Worm (Caenorhabditis elegans) whole organism, early embryonic: ENCODE data around the gene rop-1.

Experiments used
- ama-1 ChIP-seq: fragments of 150-350 bp; optimal IDR thresholded peaks from 2 replicates; lab custom pipeline; 2014
- ceh-13 ChIP-seq: fragments of 200-800 bp; sonication (Bioruptor generic); optimal IDR thresholded peaks from 2 replicates; lab custom pipeline; 2018; ENCODE audit warnings: mild to moderate bottlenecking, missing genetic modification characterization, missing compliant biosample characterization
- ceh-36 ChIP-seq: sonication (generic microtip); optimal IDR thresholded peaks from 2 replicates; lab custom pipeline; 2016; ENCODE audit warnings: missing genetic modification characterization, inconsistent platforms, missing compliant biosample characterization
- hmbx-1 ChIP-seq: sonication (generic microtip); optimal IDR thresholded peaks from 2 replicates; lab custom pipeline; 2016; ENCODE audit warnings: mild to moderate bottlenecking, missing genetic modification characterization, missing compliant biosample characterization
- tbx-11 ChIP-seq: fragments of 200-800 bp; sonication (Bioruptor generic); IDR thresholded peaks from 2 replicates; pipeline ENCODE4 v1.3.6; 2022; ENCODE audit warnings: missing genetic modification characterization, missing compliant biosample characterization
- tbx-37 ChIP-seq: fragments of 200-800 bp; sonication (Bioruptor generic); conservative IDR thresholded peaks from 2 replicates; pipeline ENCODE4 v1.3.6; 2022; ENCODE audit warnings: missing genetic modification reagents, missing genetic modification characterization, missing compliant biosample characterization

DNA sequence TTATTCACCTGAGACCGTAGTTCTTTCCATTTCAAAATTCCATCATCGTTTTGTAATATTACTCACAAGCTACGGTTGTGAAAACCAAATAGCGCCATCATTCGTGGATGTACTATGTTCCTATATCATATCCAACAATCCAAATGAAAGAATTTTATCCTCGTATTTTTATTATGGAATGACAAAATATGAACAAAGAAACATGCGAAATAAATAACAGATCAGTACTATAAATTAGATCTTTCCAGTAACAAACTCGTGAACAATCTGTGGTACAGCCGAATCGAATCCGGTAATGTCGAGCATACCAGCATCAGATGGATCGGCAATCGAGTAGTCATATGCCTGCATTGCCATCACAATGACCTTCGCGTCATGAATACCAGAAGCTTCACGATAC, 2.2 kb downstream of the rop-1 start:
- TF ChIP-seq ceh-13 (no peak), tbx-11 (GFP tag; lab: Robert Waterston, UW) (no peak), ama-1 (no peak), tbx-37 (GFP tag; lab: Robert Waterston, UW) (no peak), hmbx-1 (tag; lab: Kevin White, UChicago) (no peak), ceh-36 (tag; lab: Kevin White, UChicago) (no peak)
